Fruit fly (Drosophila melanogaster): Measurements from ENCODE around the gene Jon99Fii.

The Jon99Fii gene

DNA sequence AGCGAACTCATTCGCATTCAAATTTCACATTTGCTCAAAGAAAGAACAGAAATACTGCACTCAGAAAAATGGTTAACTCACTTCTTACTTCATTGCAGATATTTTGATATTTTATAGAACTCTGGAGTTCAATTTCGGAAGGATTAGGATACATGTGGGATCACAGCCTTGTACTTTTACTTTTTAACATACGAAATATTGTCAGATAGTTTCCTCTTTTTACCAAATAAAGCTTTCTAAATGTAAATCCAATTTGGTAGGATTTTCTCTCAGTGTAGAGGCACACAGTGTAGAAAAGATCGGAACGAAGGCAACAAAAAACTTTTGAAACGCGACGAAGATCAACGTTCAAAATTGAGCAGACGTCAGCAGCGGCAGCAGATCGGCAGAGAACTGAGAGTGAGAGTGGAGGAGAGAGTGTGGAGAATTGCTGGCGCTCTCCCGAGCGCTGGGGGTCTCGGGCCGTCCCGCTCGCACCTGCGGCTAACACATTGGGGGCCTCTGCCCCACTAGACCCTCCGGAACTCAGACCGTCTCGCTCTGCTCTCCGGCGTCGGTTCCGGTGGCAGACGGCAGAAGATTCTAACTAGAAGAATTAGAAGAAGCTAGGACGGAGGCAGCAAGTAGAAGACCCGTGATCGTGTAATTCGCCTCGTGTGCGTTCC lies 44.4 kb upstream of the Jon99Fii start, which contains the start of gene tmod (continued):
- TF ChIP-seq CG32006 (GFP tag; optimal IDR thresholded peaks at IDR 0.05) (peak; percentile 67), CG34406 (GFP tag; optimal IDR thresholded peaks at IDR 0.05) (peak; percentile 3), CG4318 (GFP tag; optimal IDR thresholded peaks at IDR 0.05) (peak; percentile 17), CG6808 (GFP tag; optimal IDR thresholded peaks at IDR 0.05) (no peak), CG6854 (GFP tag; optimal IDR thresholded peaks at IDR 0.05) (peak; percentile 19), CG11762 (GFP tag; optimal IDR thresholded peaks at IDR 0.05; ENCODE audit: insufficient read depth) (peak; percentile 19), CG8119 (GFP tag; IDR thresholded peaks at IDR 0.05) (peak; percentile 69; the same call in 2 of the 3 replicates), Eip93F (GFP tag; optimal IDR thresholded peaks at IDR 0.05) (no peak), ss (GFP tag; optimal IDR thresholded peaks at IDR 0.05) (no peak), pdm3 (GFP tag; optimal IDR thresholded peaks at IDR 0.05) (peak; percentile 59), Smox (GFP tag; optimal IDR thresholded peaks at IDR 0.05) (peak; percentile 35), CG15336 (GFP tag; IDR thresholded peaks at IDR 0.05) (peak; percentile 85), eg (GFP tag; IDR thresholded peaks at IDR 0.05) (peak; percentile 72; the same call in 2 of the 3 replicates), CG11902 (GFP tag; optimal IDR thresholded peaks at IDR 0.05) (no peak), salr (GFP tag; optimal IDR thresholded peaks at IDR 0.05) (peak in 1 of 2 experiments; percentile 34), Eip78C (GFP tag) (peak; percentile 83), Met (GFP tag; optimal IDR thresholded peaks at IDR 0.05) (peak; percentile 17), CG10631 (GFP tag; optimal IDR thresholded peaks at IDR 0.05) (peak; percentile 58), CG6792 (GFP tag; optimal IDR thresholded peaks at IDR 0.05) (peak; percentile 31), CG31627 (GFP tag; optimal IDR thresholded peaks at IDR 0.05) (peak; percentile 34), CG10669 (GFP tag; optimal IDR thresholded peaks at IDR 0.05) (peak; percentile 31), CG8319 (GFP tag; optimal IDR thresholded peaks at IDR 0.05) (no peak), fd85E (GFP tag; optimal IDR thresholded peaks at IDR 0.05) (no peak), svp (GFP tag) (peak; percentile 66), cyc (GFP tag; optimal IDR thresholded peaks at IDR 0.05) (peak; percentile 49), fd59A (GFP tag; optimal IDR thresholded peaks at IDR 0.05) (no peak), CG9139 (GFP tag; optimal IDR thresholded peaks at IDR 0.05) (no peak)

DNA sequence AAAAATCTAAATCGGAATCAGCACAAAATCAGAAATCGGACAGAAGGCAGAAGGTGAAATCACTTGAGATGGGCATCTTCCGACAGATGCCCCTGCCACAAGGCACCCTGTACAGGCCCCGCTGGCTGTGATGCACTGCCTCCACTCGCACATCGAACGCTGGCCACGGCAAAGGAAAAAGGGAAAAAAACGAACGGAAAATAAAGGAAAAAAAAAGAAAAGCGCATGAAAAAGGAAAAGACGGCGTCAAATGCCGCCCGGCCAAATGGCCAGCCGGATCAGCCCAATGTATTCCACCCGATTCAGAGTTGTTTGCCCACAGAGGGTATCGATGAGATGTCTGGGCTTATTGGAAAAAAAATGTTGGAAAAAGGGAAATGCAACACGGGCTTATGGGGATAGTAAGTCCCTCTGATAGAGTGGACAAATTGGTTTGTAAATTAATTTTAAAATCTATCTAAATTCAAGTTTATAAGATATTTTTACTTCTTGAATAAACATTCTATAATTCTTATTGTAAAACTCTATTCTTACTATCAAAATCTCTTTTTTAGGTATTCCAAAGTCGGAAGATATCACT lies 43.5 kb upstream of the Jon99Fii start:
- TF ChIP-seq CG8319 (GFP tag; optimal IDR thresholded peaks at IDR 0.05) (no peak), Lpt (GFP tag; optimal IDR thresholded peaks at IDR 0.05) (peak; percentile 23), Eip78C (GFP tag) (peak; percentile 37), Gug (GFP tag; IDR thresholded peaks at IDR 0.05) (0 out of 2 replicates have a peak, but pooled peaks have one; percentile 8), dac (GFP tag; optimal IDR thresholded peaks at IDR 0.05) (no peak), salr (GFP tag; optimal IDR thresholded peaks at IDR 0.05) (peak in 1 of 2 experiments; percentile 35), CG6163 (GFP tag; IDR thresholded peaks at IDR 0.05) (0 out of 3 replicates have a peak, but pooled peaks have one; percentile 35), CG1621 (tag; optimal IDR thresholded peaks at IDR 0.05) (no peak), CG15336 (GFP tag; IDR thresholded peaks at IDR 0.05) (peak; percentile 68), eg (GFP tag; IDR thresholded peaks at IDR 0.05) (peak; percentile 80; the same call in 2 of the 3 replicates), CG6276 (GFP tag; optimal IDR thresholded peaks at IDR 0.05) (peak; percentile 56), CG32006 (GFP tag; optimal IDR thresholded peaks at IDR 0.05) (peak; percentile 45), CG8119 (GFP tag; IDR thresholded peaks at IDR 0.05) (peak; percentile 59), OdsH (GFP tag; optimal IDR thresholded peaks at IDR 0.05) (peak; percentile 12), Hr4 (GFP tag; optimal IDR thresholded peaks at IDR 0.05) (peak; percentile 50)

DNA sequence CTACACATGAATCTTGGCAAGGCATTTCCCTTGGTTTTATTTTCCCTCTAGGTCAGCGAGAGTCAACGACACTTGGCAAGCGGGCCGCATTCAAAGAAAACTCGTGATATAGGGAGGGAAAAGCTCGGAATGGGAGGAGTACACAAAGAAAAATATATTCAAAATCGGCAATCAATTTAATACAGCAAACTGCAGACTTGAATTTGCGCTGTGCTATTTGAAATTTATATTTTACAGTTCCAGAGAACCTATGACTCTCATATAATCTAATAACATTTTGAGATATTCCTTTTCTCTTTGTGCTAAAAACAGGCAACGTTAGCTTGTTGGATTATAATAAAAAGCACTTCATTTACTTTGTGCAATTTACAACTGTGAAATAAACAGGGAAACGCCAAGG lies 41.8 kb upstream of the Jon99Fii start:
- TF ChIP-seq dsx (GFP tag; optimal IDR thresholded peaks at IDR 0.05; ENCODE audit: poor library complexity, severe bottlenecking) (no peak), CG4318 (GFP tag; optimal IDR thresholded peaks at IDR 0.05) (no peak), CG10669 (GFP tag; optimal IDR thresholded peaks at IDR 0.05) (no peak), Sox102F (GFP tag; optimal IDR thresholded peaks at IDR 0.05) (no peak), Gug (GFP tag; IDR thresholded peaks at IDR 0.05) (peak; percentile 24; the same call in 1 of the 2 replicates), Eip93F (GFP tag; optimal IDR thresholded peaks at IDR 0.05) (no peak), Hr39 (GFP tag; optimal IDR thresholded peaks at IDR 0.05) (no peak), Met (GFP tag; optimal IDR thresholded peaks at IDR 0.05) (no peak), CG1621 (tag; optimal IDR thresholded peaks at IDR 0.05) (no peak), CG9139 (GFP tag; optimal IDR thresholded peaks at IDR 0.05) (no peak), Eip75B (GFP tag; optimal IDR thresholded peaks at IDR 0.05) (no peak), eg (GFP tag; IDR thresholded peaks at IDR 0.05) (peak; percentile 51), CG8119 (GFP tag; IDR thresholded peaks at IDR 0.05) (peak; percentile 35; the same call in 1 of the 3 replicates), vri (GFP tag; optimal IDR thresholded peaks at IDR 0.05) (no peak), CG3032 (tag; optimal IDR thresholded peaks at IDR 0.05) (no peak), Ets96B (tag; optimal IDR thresholded peaks at IDR 0.05) (no peak), CG8632 (GFP tag; optimal IDR thresholded peaks at IDR 0.05) (no peak), CG11902 (GFP tag; optimal IDR thresholded peaks at IDR 0.05) (no peak), fd85E (GFP tag; optimal IDR thresholded peaks at IDR 0.05) (no peak), CG10631 (GFP tag; optimal IDR thresholded peaks at IDR 0.05) (peak; percentile 0), svp (GFP tag) (no peak), ss (GFP tag; optimal IDR thresholded peaks at IDR 0.05) (no peak), spab (GFP tag; optimal IDR thresholded peaks at IDR 0.05) (no peak), CG6163 (GFP tag; IDR thresholded peaks at IDR 0.05) (peak; percentile 32; the same call in 1 of the 3 replicates)
